Fruit fly (Drosophila melanogaster) whole organism, embryonic: ENCODE data around the gene MSAmiP.

ENCODE experiments used
- Aef1 ChIP-seq: fragments of 200-800 bp; sonication (Bioruptor generic); IDR thresholded peaks from 3 replicates; pipeline ENCODE4 v1.3.6; 2022; ENCODE audit warnings: missing biosample characterization, missing genetic modification characterization
- Atf3 ChIP-seq: fragments of 200-800 bp; sonication (Bioruptor generic); optimal IDR thresholded peaks from 3 replicates; lab custom pipeline; 2016; ENCODE audit warnings: missing biosample characterization, missing genetic modification characterization
- Blimp-1 ChIP-seq: fragments of 200-800 bp; sonication (Bioruptor generic); optimal IDR thresholded peaks from 3 replicates; lab custom pipeline; 2018; ENCODE audit warnings: missing biosample characterization, missing genetic modification characterization, mild to moderate bottlenecking, moderate library complexity, missing genetic modification reagents
- C15 ChIP-seq: fragments of 200-800 bp; sonication (Bioruptor generic); IDR thresholded peaks from 3 replicates; pipeline ENCODE4 v1.3.6; 2022; ENCODE audit warnings: missing biosample characterization, missing genetic modification characterization
- CG11247 ChIP-seq: fragments of 200-800 bp; sonication (Bioruptor generic); IDR thresholded peaks from 2 replicates; pipeline ENCODE4 v1.3.6; 2022; ENCODE audit warnings: missing biosample characterization, missing genetic modification characterization
- CG12299 ChIP-seq: fragments of 200-800 bp; sonication (Bioruptor generic); optimal IDR thresholded peaks from 2 replicates; lab custom pipeline; 2018; ENCODE audit warnings: missing biosample characterization, mild to moderate bottlenecking, missing genetic modification characterization
- CG13624 ChIP-seq: fragments of 200-800 bp; sonication (Bioruptor generic); optimal IDR thresholded peaks from 2 replicates; lab custom pipeline; 2016; ENCODE audit warnings: missing biosample characterization, missing genetic modification characterization
- CG15073 ChIP-seq: fragments of 200-800 bp; sonication (Bioruptor generic); optimal IDR thresholded peaks from 2 replicates; lab custom pipeline; 2016; ENCODE audit warnings: missing biosample characterization, missing genetic modification characterization
- CG1647 ChIP-seq: fragments of 200-800 bp; sonication (Bioruptor generic); optimal IDR thresholded peaks from 3 replicates; lab custom pipeline; 2016; ENCODE audit warnings: missing biosample characterization, missing genetic modification characterization
- CG18476 ChIP-seq: fragments of 200-800 bp; sonication (Bioruptor generic); optimal IDR thresholded peaks from 2 replicates; lab custom pipeline; 2016; ENCODE audit warnings: missing biosample characterization, mild to moderate bottlenecking, missing genetic modification characterization
- CG18599 ChIP-seq: fragments of 200-800 bp; sonication (Bioruptor generic); optimal IDR thresholded peaks from 3 replicates; lab custom pipeline; 2017; ENCODE audit warnings: missing biosample characterization, missing genetic modification characterization, mild to moderate bottlenecking, moderate library complexity, missing genetic modification reagents
- CG2120 ChIP-seq: fragments of 200-800 bp; sonication (Bioruptor generic); optimal IDR thresholded peaks from 3 replicates; lab custom pipeline; 2016; ENCODE audit warnings: missing biosample characterization, missing genetic modification characterization
- CG2678 ChIP-seq: fragments of 200-800 bp; sonication (Bioruptor generic); optimal IDR thresholded peaks from 3 replicates; lab custom pipeline; 2019; ENCODE audit warnings: missing biosample characterization, mild to moderate bottlenecking, missing genetic modification characterization, moderate library complexity
- CG32772 ChIP-seq: fragments of 200-800 bp; sonication (Bioruptor generic); IDR thresholded peaks from 2 replicates; pipeline ENCODE4 v1.3.6; 2022; ENCODE audit warnings: missing biosample characterization, missing genetic modification characterization
- CG4730 ChIP-seq: fragments of 200-800 bp; sonication (Bioruptor generic); IDR thresholded peaks from 2 replicates; pipeline ENCODE4 v1.3.6; 2022; ENCODE audit warnings: missing biosample characterization, missing genetic modification characterization
- CG6791 ChIP-seq: fragments of 200-800 bp; sonication (Bioruptor generic); IDR thresholded peaks from 3 replicates; pipeline ENCODE4 v1.3.6; 2022; ENCODE audit warnings: missing biosample characterization, missing genetic modification characterization; ENCODE audit not compliant: partially characterized antibody
- CG6854 ChIP-seq: fragments of 200-800 bp; sonication (Bioruptor generic); optimal IDR thresholded peaks from 3 replicates; lab custom pipeline; 2017; ENCODE audit warnings: missing biosample characterization, mild to moderate bottlenecking, missing genetic modification characterization
- CG7745 ChIP-seq: fragments of 200-800 bp; sonication (Bioruptor generic); optimal IDR thresholded peaks from 2 replicates; lab custom pipeline; 2018; ENCODE audit warnings: missing biosample characterization, mild to moderate bottlenecking, missing genetic modification characterization, moderate library complexity
- CG7786 ChIP-seq: fragments of 200-800 bp; sonication (Bioruptor generic); optimal IDR thresholded peaks from 2 replicates; lab custom pipeline; 2016; ENCODE audit warnings: missing biosample characterization, missing genetic modification characterization
- CG8290 ChIP-seq, 3 experiments: fragments of 200-800 bp; sonication (Bioruptor generic); optimal IDR thresholded peaks; 2 replicates each; lab custom pipeline; 2016 to 2019; ENCODE audit warnings: missing biosample characterization in 3 of 3, missing genetic modification characterization in 3 of 3, mild to moderate bottlenecking in 2 of 3, moderate library complexity in 1 of 3
- Dip2 ChIP-seq: fragments of 200-800 bp; sonication (Bioruptor generic); IDR thresholded peaks from 2 replicates; pipeline ENCODE4 v1.3.6; 2022; ENCODE audit warnings: missing biosample characterization, missing genetic modification characterization
- E2f1 ChIP-seq: fragments of 200-800 bp; sonication (Bioruptor generic); IDR thresholded peaks from 2 replicates; pipeline ENCODE4 v1.3.6; 2022; ENCODE audit warnings: missing biosample characterization, missing genetic modification characterization
- Ets97D ChIP-seq: fragments of 200-800 bp; sonication (Bioruptor generic); optimal IDR thresholded peaks from 3 replicates; lab custom pipeline; 2016; ENCODE audit warnings: missing biosample characterization, missing genetic modification characterization
- Gsc ChIP-seq: fragments of 200-800 bp; sonication (Bioruptor generic); IDR thresholded peaks from 2 replicates; pipeline ENCODE4 v1.3.6; 2022; ENCODE audit warnings: missing biosample characterization, missing genetic modification characterization
- H2.0 ChIP-seq: fragments of 200-800 bp; sonication (Bioruptor generic); IDR thresholded peaks from 2 replicates; pipeline ENCODE4 v1.3.6; 2022; ENCODE audit warnings: missing biosample characterization, missing genetic modification characterization
- HHEX ChIP-seq: fragments of 200-800 bp; sonication (Bioruptor generic); optimal IDR thresholded peaks from 3 replicates; lab custom pipeline; 2017; ENCODE audit warnings: missing biosample characterization, mild to moderate bottlenecking, missing genetic modification characterization, missing genetic modification reagents
- HLH54F ChIP-seq: fragments of 200-800 bp; sonication (Bioruptor generic); optimal IDR thresholded peaks from 3 replicates; lab custom pipeline; 2016; ENCODE audit warnings: missing biosample characterization, missing genetic modification characterization
- Hr78 ChIP-seq, 2 experiments: fragments of 200-800 bp in 1 of 2; fragments of >200 bp in 1 of 2; sonication (Bioruptor generic) in 1 of 2; optimal IDR thresholded peaks; 2 replicates each; lab custom pipeline; 2017 to 2019; ENCODE audit warnings: missing biosample characterization in 2 of 2, missing genetic modification characterization in 2 of 2, mild to moderate bottlenecking in 1 of 2, moderate library complexity in 1 of 2
- Myb ChIP-seq: fragments of 200-800 bp; sonication (Bioruptor generic); optimal IDR thresholded peaks from 2 replicates; lab custom pipeline; 2016; ENCODE audit warnings: missing biosample characterization, missing genetic modification characterization
- Oli ChIP-seq: fragments of 200-800 bp; sonication (Bioruptor generic); optimal IDR thresholded peaks from 2 replicates; lab custom pipeline; 2018; ENCODE audit warnings: missing biosample characterization, mild to moderate bottlenecking, missing genetic modification characterization, moderate library complexity
- Opbp ChIP-seq: fragments of 200-800 bp; sonication (Bioruptor generic); IDR thresholded peaks from 3 replicates; pipeline ENCODE4 v1.3.6; 2022; ENCODE audit warnings: missing biosample characterization, missing genetic modification characterization; ENCODE audit not compliant: partially characterized antibody
- Sry-β ChIP-seq: fragments of 200-800 bp; sonication (Bioruptor generic); optimal IDR thresholded peaks from 2 replicates; lab custom pipeline; 2018; ENCODE audit warnings: missing biosample characterization, mild to moderate bottlenecking, missing genetic modification characterization, moderate library complexity
- Tbp ChIP-seq: fragments of >200 bp; optimal IDR thresholded peaks from 2 replicates; lab custom pipeline; 2018; ENCODE audit warnings: missing biosample characterization, missing genetic modification characterization
- ab ChIP-seq: fragments of 200-800 bp; sonication (Bioruptor generic); optimal IDR thresholded peaks from 2 replicates; lab custom pipeline; 2016; ENCODE audit warnings: missing biosample characterization, missing genetic modification characterization
- ato ChIP-seq: fragments of 200-800 bp; sonication (Bioruptor generic); IDR thresholded peaks from 2 replicates; pipeline ENCODE4 v1.3.6; 2022; ENCODE audit warnings: missing biosample characterization, missing genetic modification characterization; ENCODE audit not compliant: partially characterized antibody
- bab2 ChIP-seq: fragments of 200-800 bp; sonication (Bioruptor generic); optimal IDR thresholded peaks from 2 replicates; lab custom pipeline; 2016; ENCODE audit warnings: missing biosample characterization, missing genetic modification characterization
- ci ChIP-seq: fragments of 200-800 bp; sonication (Bioruptor generic); IDR thresholded peaks from 3 replicates; pipeline ENCODE4 v1.3.6; 2022; ENCODE audit warnings: missing biosample characterization, missing genetic modification characterization
- croc ChIP-seq: fragments of 200-800 bp; sonication (Bioruptor generic); conservative IDR thresholded peaks from 3 replicates; pipeline ENCODE4 v1.3.6; 2022; ENCODE audit warnings: missing biosample characterization, missing genetic modification characterization
- disco-r ChIP-seq: fragments of 200-800 bp; sonication (Bioruptor generic); optimal IDR thresholded peaks from 2 replicates; lab custom pipeline; 2016; ENCODE audit warnings: missing biosample characterization, missing genetic modification characterization
- exex ChIP-seq: fragments of 200-800 bp; sonication (Bioruptor generic); optimal IDR thresholded peaks from 4 replicates; lab custom pipeline; 2018; ENCODE audit warnings: missing biosample characterization, mild to moderate bottlenecking, missing genetic modification characterization, moderate library complexity
- gfzf ChIP-seq: fragments of 200-800 bp; sonication (Bioruptor generic); optimal IDR thresholded peaks from 2 replicates; lab custom pipeline; 2016; ENCODE audit warnings: missing biosample characterization, mild to moderate bottlenecking, missing genetic modification characterization, moderate library complexity
- gsb-n ChIP-seq: fragments of 200-800 bp; sonication (Bioruptor generic); optimal IDR thresholded peaks from 3 replicates; lab custom pipeline; 2018; ENCODE audit warnings: missing biosample characterization, mild to moderate bottlenecking, missing genetic modification characterization
- inv ChIP-seq: fragments of 200-800 bp; sonication (Bioruptor generic); IDR thresholded peaks from 2 replicates; pipeline ENCODE4 v1.3.6; 2022; ENCODE audit warnings: missing biosample characterization, missing genetic modification characterization; ENCODE audit not compliant: partially characterized antibody
- jing ChIP-seq: fragments of 200-800 bp; sonication (Bioruptor generic); optimal IDR thresholded peaks from 2 replicates; lab custom pipeline; 2018; ENCODE audit warnings: missing biosample characterization, mild to moderate bottlenecking, missing genetic modification characterization
- nerfin-2 ChIP-seq: fragments of 200-800 bp; sonication (Bioruptor generic); IDR thresholded peaks from 2 replicates; pipeline ENCODE4 v1.3.6; 2022; ENCODE audit warnings: missing biosample characterization, missing genetic modification characterization; ENCODE audit not compliant: partially characterized antibody
- pb ChIP-seq: fragments of 200-800 bp; sonication (Bioruptor generic); optimal IDR thresholded peaks from 3 replicates; lab custom pipeline; 2016; ENCODE audit warnings: missing biosample characterization, missing genetic modification characterization
- pnt ChIP-seq: fragments of 200-800 bp; sonication (Bioruptor generic); optimal IDR thresholded peaks from 3 replicates; lab custom pipeline; 2016; ENCODE audit warnings: missing biosample characterization, missing genetic modification characterization
- sim ChIP-seq: fragments of 200-800 bp; sonication (Bioruptor generic); IDR thresholded peaks from 2 replicates; pipeline ENCODE4 v1.3.6; 2022; ENCODE audit warnings: missing biosample characterization, missing genetic modification characterization
- tap ChIP-seq: fragments of 200-800 bp; optimal IDR thresholded peaks from 3 replicates; lab custom pipeline; 2019; ENCODE audit warnings: missing biosample characterization, mild to moderate bottlenecking, missing genetic modification characterization, moderate library complexity
- vvl ChIP-seq: fragments of 200-800 bp; sonication (Bioruptor generic); IDR thresholded peaks from 2 replicates; pipeline ENCODE4 v1.3.6; 2022; ENCODE audit warnings: missing biosample characterization, missing genetic modification characterization

Gene MSAmiP

DNA sequence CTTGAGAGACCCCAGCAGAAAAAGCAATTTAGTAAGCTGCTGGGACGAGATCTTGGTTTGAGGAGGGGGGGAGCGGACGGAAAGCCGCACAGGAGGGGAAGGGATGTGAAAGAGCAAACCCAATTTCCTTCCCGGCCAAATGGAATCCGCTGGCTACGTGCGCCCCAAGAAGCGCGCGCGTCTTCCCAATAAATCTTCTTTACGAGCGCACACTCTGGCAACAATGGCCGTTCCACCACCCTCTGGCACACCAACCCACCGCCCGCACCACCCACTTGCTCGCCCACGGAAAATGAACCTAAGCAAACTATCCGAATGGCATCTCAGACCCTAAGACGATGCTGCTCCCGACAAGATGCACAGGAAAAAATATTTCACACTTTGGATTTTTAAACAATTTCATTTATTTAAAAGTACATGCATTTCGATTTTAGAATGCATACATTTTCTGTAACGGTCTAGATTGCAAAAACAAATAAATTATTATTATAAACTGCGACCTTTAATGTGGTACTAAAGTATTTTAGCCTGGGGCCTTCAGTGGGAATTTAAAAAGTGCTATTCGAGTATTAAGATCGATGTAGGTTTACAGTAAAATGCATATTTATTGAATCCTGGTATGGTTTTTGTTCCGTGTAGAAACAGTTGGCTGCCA is 102.0 kb downstream of the MSAmiP start (continued):
- TF ChIP-seq pb = no peak
- no peak for TF ChIP-seq CG1647 (GFP tag; lab: Kevin White, UChicago)
- TF ChIP-seq CG13624 (GFP tag; lab: Kevin White, UChicago) = no peak
- TF ChIP-seq vvl (GFP tag; lab: Robert Waterston, UW) = no peak
- TF ChIP-seq HLH54F = peak; percentile 4
- no peak for TF ChIP-seq Hr78 (GFP tag; optimal IDR thresholded peaks at IDR 0.05; lab: Kevin White, UChicago)
- no peak; the same call in 1 of the 2 replicates for TF ChIP-seq CG4730 (GFP tag; lab: Robert Waterston, UW)
- no peak for TF ChIP-seq C15 (GFP tag; lab: Robert Waterston, UW)
- TF ChIP-seq inv (GFP tag; lab: Robert Waterston, UW) = no peak
- no peak for TF ChIP-seq ci (GFP tag; lab: Robert Waterston, UW)
- no peak for TF ChIP-seq ato (GFP tag; lab: Robert Waterston, UW)
- peak; percentile 44 for TF ChIP-seq gsb-n (tag; lab: Kevin White, UChicago)
- TF ChIP-seq CG2678 (tag; lab: Kevin White, UChicago) = peak; percentile 86
- TF ChIP-seq gfzf = no peak
- no peak for TF ChIP-seq CG7745
- TF ChIP-seq CG6791 (GFP tag; lab: Robert Waterston, UW) = no peak
- TF ChIP-seq croc = peak; percentile 16; the same call in 1 of the 3 replicates
- TF ChIP-seq CG15073 (GFP tag; lab: Kevin White, UChicago) = no peak
- peak; percentile 4 for TF ChIP-seq CG7786 (GFP tag; lab: Kevin White, UChicago)
- peak; percentile 22 for TF ChIP-seq tap (tag; lab: Kevin White, UChicago)
- no peak for TF ChIP-seq CG8290 (GFP tag; optimal IDR thresholded peaks at IDR 0.05; lab: Kevin White, UChicago)
- TF ChIP-seq CG8290 (tag; optimal IDR thresholded peaks at IDR 0.05; lab: Kevin White, UChicago) = no peak
- TF ChIP-seq disco-r (GFP tag; lab: Kevin White, UChicago) = no peak
- TF ChIP-seq Ets97D (GFP tag; lab: Kevin White, UChicago) = no peak
- no peak for TF ChIP-seq E2f1 (GFP tag; lab: Robert Waterston, UW)
- no peak for TF ChIP-seq Dip2 (GFP tag; lab: Robert Waterston, UW)
- TF ChIP-seq Atf3 = no peak
- no peak; the same call in 2 of the 3 replicates for TF ChIP-seq Aef1 (GFP tag; lab: Robert Waterston, UW)
- TF ChIP-seq sim (GFP tag; lab: Robert Waterston, UW) = no peak
- peak; percentile 20 for TF ChIP-seq CG12299 (tag; lab: Kevin White, UChicago)
- TF ChIP-seq CG11247 (GFP tag; lab: Robert Waterston, UW) = no peak
- TF ChIP-seq CG18476 (GFP tag; lab: Kevin White, UChicago) = peak; percentile 45
- TF ChIP-seq Blimp-1 (GFP tag; lab: Kevin White, UChicago) = peak; percentile 67
- TF ChIP-seq jing (GFP tag; lab: Kevin White, UChicago) = no peak
- no peak for TF ChIP-seq CG32772 (GFP tag; lab: Robert Waterston, UW)
- no peak for TF ChIP-seq Sry-β (GFP tag; lab: Kevin White, UChicago)
- TF ChIP-seq H2.0 (GFP tag; lab: Robert Waterston, UW) = no peak
- peak; percentile 67 for TF ChIP-seq CG2120 (GFP tag; lab: Kevin White, UChicago)
- no peak for TF ChIP-seq ab (GFP tag; lab: Kevin White, UChicago)
- peak; percentile 74 for TF ChIP-seq Oli (tag; lab: Kevin White, UChicago)
- peak; percentile 51 for TF ChIP-seq HHEX (GFP tag; lab: Kevin White, UChicago)
- peak; percentile 50 for TF ChIP-seq CG6854
- TF ChIP-seq Gsc (GFP tag; lab: Robert Waterston, UW) = no peak
- TF ChIP-seq Opbp = no peak
- no peak for TF ChIP-seq exex
- peak; percentile 12 for TF ChIP-seq Myb (GFP tag; lab: Kevin White, UChicago)
- TF ChIP-seq CG18599 (GFP tag; lab: Kevin White, UChicago) = peak; percentile 84
- TF ChIP-seq nerfin-2 (GFP tag; lab: Robert Waterston, UW) = no peak
- no peak for TF ChIP-seq Tbp
- peak; percentile 29 for TF ChIP-seq bab2 (GFP tag; lab: Kevin White, UChicago)
- TF ChIP-seq pnt (GFP tag; lab: Kevin White, UChicago) = no peak
